Worm (Caenorhabditis elegans): ENCODE measurements around the gene R04B5.6.

ce11 chrV:10103811-10104210, 18.8 kb downstream of the R04B5.6 start:
- no peak for TF ChIP-seq cog-1 (tag; optimal IDR thresholded peaks at IDR 0.05)
- no peak for TF ChIP-seq ztf-23 (GFP tag; IDR thresholded peaks at IDR 0.05)
